Fruit fly (Drosophila melanogaster) whole organism, adult: ENCODE measurements around the gene CG10996.

Experiments
- CG11617 ChIP-seq: fragments of 200-800 bp; sonication (Bioruptor generic); optimal IDR thresholded peaks from 2 replicates; lab custom pipeline; 2017; ENCODE audit warnings: mild to moderate bottlenecking, missing biosample characterization, missing genetic modification reagents, missing genetic modification characterization
- CG12768 ChIP-seq: fragments of 200-800 bp; sonication (Bioruptor generic); optimal IDR thresholded peaks from 2 replicates; lab custom pipeline; 2017; ENCODE audit warnings: missing biosample characterization, missing genetic modification characterization, mild to moderate bottlenecking, moderate library complexity, missing genetic modification reagents
- CG14711 ChIP-seq: fragments of 200-800 bp; sonication (Bioruptor generic); optimal IDR thresholded peaks from 2 replicates; lab custom pipeline; 2018; ENCODE audit warnings: missing biosample characterization, mild to moderate bottlenecking, missing genetic modification characterization, moderate library complexity
- CG1620 ChIP-seq: fragments of 200-800 bp; sonication (Bioruptor generic); optimal IDR thresholded peaks from 2 replicates; lab custom pipeline; 2016; ENCODE audit warnings: missing biosample characterization, missing genetic modification characterization
- CG33017 ChIP-seq: fragments of 200-800 bp; sonication (Bioruptor generic); optimal IDR thresholded peaks from 2 replicates; lab custom pipeline; 2018; ENCODE audit warnings: missing biosample characterization, mild to moderate bottlenecking, missing genetic modification characterization, moderate library complexity
- CG5204 ChIP-seq: fragments of 200-800 bp; sonication (Bioruptor generic); optimal IDR thresholded peaks from 2 replicates; lab custom pipeline; 2016; ENCODE audit warnings: missing biosample characterization, missing genetic modification characterization
- CG7045 ChIP-seq: fragments of 200-800 bp; sonication (Bioruptor generic); optimal IDR thresholded peaks from 2 replicates; lab custom pipeline; 2017; ENCODE audit warnings: missing biosample characterization, mild to moderate bottlenecking, missing genetic modification characterization
- CG7101 ChIP-seq: fragments of 200-800 bp; sonication (Bioruptor generic); optimal IDR thresholded peaks from 2 replicates; lab custom pipeline; 2018; ENCODE audit warnings: missing biosample characterization, mild to moderate bottlenecking, missing genetic modification characterization, moderate library complexity
- Clk ChIP-seq: fragments of 200-800 bp; sonication (Bioruptor generic); optimal IDR thresholded peaks from 2 replicates; lab custom pipeline; 2017; ENCODE audit warnings: missing biosample characterization, missing genetic modification characterization
- Crg-1 ChIP-seq: fragments of 200-800 bp; sonication (Bioruptor generic); optimal IDR thresholded peaks from 2 replicates; lab custom pipeline; 2016; ENCODE audit warnings: missing biosample characterization, missing genetic modification characterization
- Hr96 ChIP-seq: fragments of 200-800 bp; sonication (Bioruptor generic); optimal IDR thresholded peaks from 2 replicates; lab custom pipeline; 2016; ENCODE audit warnings: missing biosample characterization, missing genetic modification characterization
- Mnt ChIP-seq: fragments of 200-800 bp; sonication (Bioruptor generic); optimal IDR thresholded peaks from 2 replicates; lab custom pipeline; 2016; ENCODE audit warnings: missing biosample characterization, mild to moderate bottlenecking, missing genetic modification characterization
- bab1 ChIP-seq: fragments of 200-800 bp; sonication (Bioruptor generic); optimal IDR thresholded peaks from 3 replicates; lab custom pipeline; 2019; ENCODE audit warnings: missing biosample characterization, mild to moderate bottlenecking, missing genetic modification characterization, moderate library complexity
- cic ChIP-seq: fragments of 200-800 bp; sonication (Bioruptor generic); optimal IDR thresholded peaks from 2 replicates; lab custom pipeline; 2017; ENCODE audit warnings: missing biosample characterization, mild to moderate bottlenecking, missing genetic modification characterization, moderate library complexity
- cnc ChIP-seq, 2 experiments: fragments of >200 bp; optimal IDR thresholded peaks; 2 replicates each; lab custom pipeline; 2017
- kay ChIP-seq: fragments of 200-800 bp; sonication (Bioruptor generic); peaks from one replicate; lab custom pipeline; 2016; ENCODE audit warnings: missing biosample characterization, missing genetic modification characterization, borderline replicate concordance
- ovo ChIP-seq: fragments of 200-800 bp; sonication (Bioruptor generic); optimal IDR thresholded peaks from 2 replicates; lab custom pipeline; 2016; ENCODE audit warnings: missing biosample characterization, missing genetic modification characterization
- pad ChIP-seq: fragments of 200-800 bp; sonication (Bioruptor generic); optimal IDR thresholded peaks from 3 replicates; lab custom pipeline; 2017; ENCODE audit warnings: missing biosample characterization, missing genetic modification characterization, mild to moderate bottlenecking, moderate library complexity, missing genetic modification reagents
- tj ChIP-seq: fragments of 200-800 bp; sonication (Bioruptor generic); optimal IDR thresholded peaks from 3 replicates; lab custom pipeline; 2017; ENCODE audit warnings: missing biosample characterization, mild to moderate bottlenecking, missing genetic modification characterization, moderate library complexity
- toe ChIP-seq: fragments of 200-800 bp; sonication (Bioruptor generic); optimal IDR thresholded peaks from 2 replicates; lab custom pipeline; 2016; ENCODE audit warnings: missing biosample characterization, missing genetic modification characterization

CG10996 gene

dm6 chrX:13838892-13839291 lies 41.5 kb upstream of the CG10996 start:
- TF ChIP-seq CG12768 (GFP tag; lab: Kevin White, UChicago) = peak; percentile 68
- peak; percentile 79 for TF ChIP-seq CG11617 (GFP tag; lab: Kevin White, UChicago)
- TF ChIP-seq bab1 (GFP tag; lab: Kevin White, UChicago) = peak; percentile 65
- peak; percentile 66 for TF ChIP-seq toe (GFP tag; lab: Kevin White, UChicago)
- peak; percentile 20 for TF ChIP-seq ovo (GFP tag; lab: Kevin White, UChicago)
- peak; percentile 62 for TF ChIP-seq CG33017 (tag; lab: Kevin White, UChicago)
- peak; percentile 65 for TF ChIP-seq CG1620 (GFP tag; lab: Kevin White, UChicago)
- peak; percentile 73 for TF ChIP-seq Clk (GFP tag; lab: Kevin White, UChicago)
- peak; percentile 86 for TF ChIP-seq CG5204
- peak; percentile 68 for TF ChIP-seq tj
- peak; percentile 84 for TF ChIP-seq CG14711 (tag; lab: Kevin White, UChicago)
- no peak for TF ChIP-seq kay (GFP tag; lab: Kevin White, UChicago)
- TF ChIP-seq CG7101 = peak; percentile 81
- no peak for TF ChIP-seq cnc (optimal IDR thresholded peaks at IDR 0.05; lab: Kevin White, UChicago)
- peak; percentile 55 for TF ChIP-seq pad (GFP tag; lab: Kevin White, UChicago)
- TF ChIP-seq cic = peak; percentile 23
- no peak for TF ChIP-seq Hr96 (GFP tag; lab: Kevin White, UChicago)
- TF ChIP-seq Mnt (GFP tag; lab: Kevin White, UChicago) = peak; percentile 69
- peak; percentile 19 for TF ChIP-seq Crg-1 (GFP tag; lab: Kevin White, UChicago)
- peak; percentile 77 for TF ChIP-seq CG7045 (GFP tag; lab: Kevin White, UChicago)

dm6 chrX:13838255-13838654 lies 40.8 kb upstream of the CG10996 start:
- TF ChIP-seq tj (peak; percentile 27), kay (GFP tag; lab: Kevin White, UChicago) (no peak), Crg-1 (GFP tag; lab: Kevin White, UChicago) (no peak), CG5204 (no peak), CG14711 (tag; lab: Kevin White, UChicago) (peak; percentile 54), CG7101 (peak; percentile 73), toe (GFP tag; lab: Kevin White, UChicago) (no peak), CG11617 (GFP tag; lab: Kevin White, UChicago) (peak; percentile 4), bab1 (GFP tag; lab: Kevin White, UChicago) (peak; percentile 67), CG33017 (tag; lab: Kevin White, UChicago) (peak; percentile 25)

- TF ChIP-seq pad (GFP tag; lab: Kevin White, UChicago) = no peak
- TF ChIP-seq bab1 (GFP tag; lab: Kevin White, UChicago) = peak; percentile 45
- peak; percentile 32 for TF ChIP-seq CG14711 (tag; lab: Kevin White, UChicago)
Measured at dm6 chrX:13830029-13830428, 32.6 kb upstream of the CG10996 start, which contains the start of gene jub. Gene jub, minus strand, starts transcription at chrX:13830317.

- no peak for TF ChIP-seq tj
- TF ChIP-seq CG11617 (GFP tag; lab: Kevin White, UChicago) = no peak
- TF ChIP-seq CG7045 (GFP tag; lab: Kevin White, UChicago) = no peak
- TF ChIP-seq cnc (optimal IDR thresholded peaks at IDR 0.05; lab: Kevin White, UChicago) = no peak
- TF ChIP-seq CG5204 = no peak
- TF ChIP-seq CG33017 (tag; lab: Kevin White, UChicago) = no peak
- no peak for TF ChIP-seq cic
- TF ChIP-seq ovo (GFP tag; lab: Kevin White, UChicago) = no peak
- no peak for TF ChIP-seq Mnt (GFP tag; lab: Kevin White, UChicago)
- no peak for TF ChIP-seq CG12768 (GFP tag; lab: Kevin White, UChicago)
- TF ChIP-seq bab1 (GFP tag; lab: Kevin White, UChicago) = no peak
- no peak for TF ChIP-seq Crg-1 (GFP tag; lab: Kevin White, UChicago)
- TF ChIP-seq toe (GFP tag; lab: Kevin White, UChicago) = no peak
- TF ChIP-seq pad (GFP tag; lab: Kevin White, UChicago) = no peak
Measured at dm6 chrX:13828870-13829269, 31.4 kb upstream of the CG10996 start.

dm6 chrX:13822753-13823152 lies 25.3 kb upstream of the CG10996 start, which contains the start of gene Nup93-1:
Gene Nup93-1, plus strand, starts transcription at chrX:13822826.
- TF ChIP-seq cic = no peak
- no peak for TF ChIP-seq Hr96 (GFP tag; lab: Kevin White, UChicago)
- no peak for TF ChIP-seq toe (GFP tag; lab: Kevin White, UChicago)
- no peak for TF ChIP-seq kay (GFP tag; lab: Kevin White, UChicago)
- TF ChIP-seq CG5204 = no peak
- TF ChIP-seq tj = no peak
- no peak for TF ChIP-seq CG33017 (tag; lab: Kevin White, UChicago)
- no peak for TF ChIP-seq cnc (optimal IDR thresholded peaks at IDR 0.05; lab: Kevin White, UChicago)
- no peak for TF ChIP-seq Clk (GFP tag; lab: Kevin White, UChicago)
- TF ChIP-seq CG12768 (GFP tag; lab: Kevin White, UChicago) = no peak
- TF ChIP-seq Mnt (GFP tag; lab: Kevin White, UChicago) = no peak
- no peak for TF ChIP-seq CG14711 (tag; lab: Kevin White, UChicago)
- no peak for TF ChIP-seq CG7101
- TF ChIP-seq Crg-1 (GFP tag; lab: Kevin White, UChicago) = no peak

dm6 chrX:13821775-13822493 lies 24.5 kb upstream of the CG10996 start, which contains the start of gene Clic:
Gene Clic, minus strand, starts transcription at chrX:13822307.
- TF ChIP-seq tj (peak; percentile 98), pad (GFP tag; lab: Kevin White, UChicago) (peak; percentile 45), CG12768 (GFP tag; lab: Kevin White, UChicago) (no peak), Crg-1 (GFP tag; lab: Kevin White, UChicago) (peak; percentile 7), CG33017 (tag; lab: Kevin White, UChicago) (no peak), CG7101 (peak; percentile 49), CG1620 (GFP tag; lab: Kevin White, UChicago) (peak; percentile 23), CG14711 (tag; lab: Kevin White, UChicago) (peak; percentile 50), CG5204 (no peak), bab1 (GFP tag; lab: Kevin White, UChicago) (peak; percentile 10), Mnt (GFP tag; lab: Kevin White, UChicago) (peak; percentile 75), ovo (GFP tag; lab: Kevin White, UChicago) (peak; percentile 29), cic (peak; percentile 8), Hr96 (GFP tag; lab: Kevin White, UChicago) (no peak), CG7045 (GFP tag; lab: Kevin White, UChicago) (no peak)
